Worm (Caenorhabditis elegans) whole organism, L2 larva: ENCODE measurements around the gene C44C1.1.

Source experiments
- F13H6.1 ChIP-seq: sonication (generic microtip); optimal IDR thresholded peaks from 2 replicates; lab custom pipeline; 2016; ENCODE audit warnings: missing genetic modification characterization, missing compliant biosample characterization
- elt-3 ChIP-seq: sonication (generic microtip); optimal IDR thresholded peaks from 2 replicates; lab custom pipeline; 2017; ENCODE audit warnings: missing biosample characterization, missing genetic modification characterization
- fos-1 ChIP-seq: fragments of 150-350 bp; optimal IDR thresholded peaks from 2 replicates; lab custom pipeline; 2014; ENCODE audit warnings: missing biosample characterization, missing genetic modification characterization
- gmeb-1 ChIP-seq: fragments of 150-350 bp; optimal IDR thresholded peaks from 2 replicates; lab custom pipeline; 2014; ENCODE audit warnings: missing biosample characterization, missing genetic modification characterization
- lsy-2 ChIP-seq, 2 experiments: fragments of 150-350 bp in 1 of 2; sonication (generic microtip) in 1 of 2; optimal IDR thresholded peaks; 2 replicates each; lab custom pipeline; 2014 to 2017; ENCODE audit warnings: missing biosample characterization in 2 of 2, missing genetic modification characterization in 2 of 2
- nhr-237 ChIP-seq: fragments of 150-350 bp; optimal IDR thresholded peaks from 2 replicates; lab custom pipeline; 2014; ENCODE audit warnings: missing biosample characterization, missing genetic modification characterization
- nhr-25 ChIP-seq: fragments of 150-350 bp; sonication (generic microtip); optimal IDR thresholded peaks from 3 replicates; lab custom pipeline; 2014; ENCODE audit warnings: missing biosample characterization, missing genetic modification characterization
- peb-1 ChIP-seq: fragments of 150-350 bp; optimal IDR thresholded peaks from 2 replicates; lab custom pipeline; 2014; ENCODE audit warnings: missing biosample characterization, missing genetic modification characterization
- sma-9 ChIP-seq, 2 experiments: fragments of 150-350 bp in 1 of 2; sonication (generic microtip) in 1 of 2; optimal IDR thresholded peaks; 2 replicates each; lab custom pipeline; 2014 to 2016; ENCODE audit warnings: missing genetic modification characterization in 2 of 2, mild to moderate bottlenecking in 1 of 2, missing biosample characterization in 1 of 2, missing compliant biosample characterization in 1 of 2, missing genetic modification reagents in 1 of 2, moderate library complexity in 1 of 2
- unc-39 ChIP-seq: fragments of 150-350 bp; optimal IDR thresholded peaks from 2 replicates; lab custom pipeline; 2014; ENCODE audit warnings: missing biosample characterization, missing genetic modification characterization

- TF ChIP-seq fos-1: no peak
- no peak for TF ChIP-seq sma-9 (GFP tag; optimal IDR thresholded peaks at IDR 0.05; lab: Kevin White, UChicago)
- TF ChIP-seq sma-9 (tag; optimal IDR thresholded peaks at IDR 0.05; lab: Kevin White, UChicago): no peak
- no peak for TF ChIP-seq peb-1 (tag; lab: Kevin White, UChicago)
- no peak for TF ChIP-seq elt-3 (tag; lab: Kevin White, UChicago)
- peak in 1 of 2 experiments; percentile 40 for TF ChIP-seq lsy-2 (tag; optimal IDR thresholded peaks at IDR 0.05; lab: Kevin White, UChicago)
- TF ChIP-seq gmeb-1 (tag; lab: Kevin White, UChicago): no peak
- TF ChIP-seq nhr-237 (tag; lab: Kevin White, UChicago): no peak
- TF ChIP-seq unc-39 (tag; lab: Kevin White, UChicago): no peak
- TF ChIP-seq F13H6.1 (tag; lab: Kevin White, UChicago): no peak
- TF ChIP-seq nhr-25: no peak
These were observed 47.7 kb upstream of the C44C1.1 start for ce11 chrX:932874-933273.
